Worm (Caenorhabditis elegans): ENCODE data around the gene F20D6.6.

Gene F20D6.6

ce11 chrV:8171688-8172087, 12.0 kb downstream of the F20D6.6 start:
- no peak for TF ChIP-seq ZK546.5 (tag; optimal IDR thresholded peaks at IDR 0.05)
- no peak for TF ChIP-seq unc-62 (GFP tag; optimal IDR thresholded peaks at IDR 0.05)
- no peak for TF ChIP-seq nhr-77 (tag; optimal IDR thresholded peaks at IDR 0.05)
- no peak for TF ChIP-seq elt-1 (tag; optimal IDR thresholded peaks at IDR 0.05)
- TF ChIP-seq nhr-28 (tag; optimal IDR thresholded peaks at IDR 0.05) = no peak
- TF ChIP-seq fos-1 (tag; optimal IDR thresholded peaks at IDR 0.05) = no peak
- no peak for TF ChIP-seq nhr-67 (tag; optimal IDR thresholded peaks at IDR 0.05)
- no peak for TF ChIP-seq fkh-10 (GFP tag; optimal IDR thresholded peaks at IDR 0.05)
- TF ChIP-seq lin-15B (tag; optimal IDR thresholded peaks at IDR 0.05) = no peak
- no peak for TF ChIP-seq eor-1 (tag; optimal IDR thresholded peaks at IDR 0.05)
- no peak for TF ChIP-seq lsy-12 (tag; optimal IDR thresholded peaks at IDR 0.05)
- no peak for TF ChIP-seq elt-3 (tag; optimal IDR thresholded peaks at IDR 0.05)
- no peak for TF ChIP-seq mdl-1 (tag; optimal IDR thresholded peaks at IDR 0.05)
- TF ChIP-seq sea-2 (GFP tag; optimal IDR thresholded peaks at IDR 0.05) = no peak
- no peak for TF ChIP-seq nhr-76 (tag; optimal IDR thresholded peaks at IDR 0.05)
- TF ChIP-seq ceh-82 (tag; optimal IDR thresholded peaks at IDR 0.05) = no peak

DNA sequence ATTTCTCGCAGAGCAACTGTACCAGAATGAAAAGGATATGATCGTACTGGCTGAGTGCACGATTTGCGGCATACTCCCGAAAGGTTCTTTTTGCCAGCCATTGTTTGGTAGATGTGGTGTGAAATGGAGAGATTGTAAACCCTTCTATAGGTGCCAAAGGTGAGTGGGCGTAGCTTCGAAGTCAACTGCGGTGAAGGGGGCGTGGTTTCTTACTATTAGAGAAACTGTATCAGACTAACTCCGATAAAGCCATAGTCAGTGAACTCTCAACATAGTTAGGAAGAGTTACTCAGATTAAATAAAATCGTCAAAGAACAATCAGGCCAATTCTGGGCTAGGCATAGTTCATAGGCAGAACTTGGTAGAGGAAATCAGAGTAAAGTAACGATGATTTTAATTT, 17.6 kb downstream of the F20D6.6 start, which contains the start of gene F20D6.9:
TSS of gene F20D6.9 (minus strand) at position 101 of the 400 bp plus-strand sequence.
- TF ChIP-seq snpc-4 (tag; optimal IDR thresholded peaks at IDR 0.05) = no peak

ce11 chrV:8178279-8178678, 18.6 kb downstream of the F20D6.6 start:
- TF ChIP-seq eor-1 (tag; optimal IDR thresholded peaks at IDR 0.05) (no peak), R02D3.7 (tag; optimal IDR thresholded peaks at IDR 0.05) (no peak), snpc-4 (tag; optimal IDR thresholded peaks at IDR 0.05) (no peak), nhr-77 (tag; optimal IDR thresholded peaks at IDR 0.05) (no peak), jun-1 (tag; optimal IDR thresholded peaks at IDR 0.05) (no peak), nhr-25 (tag; optimal IDR thresholded peaks at IDR 0.05) (no peak), sea-2 (GFP tag; optimal IDR thresholded peaks at IDR 0.05) (no peak), ceh-82 (tag; optimal IDR thresholded peaks at IDR 0.05) (no peak)

DNA sequence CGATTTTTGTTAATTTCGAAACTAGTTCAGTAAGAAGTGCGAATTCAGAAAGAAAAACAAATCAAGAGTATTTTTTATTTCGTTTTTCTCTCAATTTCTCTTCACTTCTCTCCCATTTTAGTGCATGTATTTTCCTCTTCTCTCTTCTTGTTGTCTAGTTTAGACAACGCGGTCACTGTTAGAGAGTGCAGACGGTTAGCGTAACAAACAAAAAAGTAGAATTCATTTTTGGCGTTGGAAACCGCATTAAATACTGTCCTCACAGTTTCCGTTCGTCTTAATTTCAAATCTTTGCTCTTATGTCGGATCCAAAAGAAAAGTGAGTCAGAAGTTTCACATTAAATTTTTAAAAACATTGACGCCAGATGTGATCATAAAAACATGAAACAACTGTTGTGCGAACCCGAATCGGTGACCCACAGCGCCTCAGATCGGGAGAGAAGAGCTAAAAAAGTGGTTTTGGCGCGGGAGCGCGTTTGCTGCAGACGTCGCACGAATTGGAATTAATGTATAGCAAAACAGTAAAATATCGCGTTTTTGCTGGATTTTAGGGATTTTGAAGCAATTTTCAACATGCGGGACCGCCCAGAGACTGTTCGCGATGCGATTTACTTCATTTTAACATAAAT, 19.3 kb downstream of the F20D6.6 start, which contains the start of gene srp-7:
TSS of gene srp-7 (plus strand) at position 213 of the 629 bp plus-strand sequence.
- TF ChIP-seq unc-39 (tag; optimal IDR thresholded peaks at IDR 0.05) (no peak), hmg-11 (tag; optimal IDR thresholded peaks at IDR 0.05) (peak; percentile 16), nhr-11 (tag; optimal IDR thresholded peaks at IDR 0.05) (no peak), pha-4 (tag; optimal IDR thresholded peaks at IDR 0.05) (peak; percentile 81), elt-2 (tag; optimal IDR thresholded peaks at IDR 0.05) (peak; percentile 21), nhr-67 (tag; optimal IDR thresholded peaks at IDR 0.05) (no peak), nhr-76 (tag; optimal IDR thresholded peaks at IDR 0.05) (no peak), nfya-1 (tag; optimal IDR thresholded peaks at IDR 0.05; ENCODE audit: insufficient read depth) (peak; percentile 41), elt-1 (tag; optimal IDR thresholded peaks at IDR 0.05) (no peak), nhr-23 (tag; optimal IDR thresholded peaks at IDR 0.05) (peak; percentile 38)

ce11 chrV:8183384-8183783, 23.7 kb downstream of the F20D6.6 start, which contains the start of gene srp-8:
srp-8 (plus strand) TSS chrV:8183684.
- TF ChIP-seq pha-4 (tag; optimal IDR thresholded peaks at IDR 0.05) = no peak
- no peak for TF ChIP-seq hmg-11 (tag; optimal IDR thresholded peaks at IDR 0.05)
- TF ChIP-seq unc-39 (tag; optimal IDR thresholded peaks at IDR 0.05) = no peak
- no peak for TF ChIP-seq mdl-1 (tag; optimal IDR thresholded peaks at IDR 0.05)
- no peak for TF ChIP-seq egl-5 (tag; optimal IDR thresholded peaks at IDR 0.05)
- TF ChIP-seq skn-1 (tag; optimal IDR thresholded peaks at IDR 0.05) = no peak
- TF ChIP-seq R02D3.7 (tag; optimal IDR thresholded peaks at IDR 0.05) = no peak
- TF ChIP-seq fkh-2 (tag; optimal IDR thresholded peaks at IDR 0.05) = no peak
- no peak for TF ChIP-seq egl-27 (tag; optimal IDR thresholded peaks at IDR 0.05)

- no peak for TF ChIP-seq pha-4 (tag; optimal IDR thresholded peaks at IDR 0.05)
- no peak for TF ChIP-seq elt-2 (tag; optimal IDR thresholded peaks at IDR 0.05)
- TF ChIP-seq ztf-4 (tag; optimal IDR thresholded peaks at IDR 0.05) = no peak
- TF ChIP-seq unc-62 (GFP tag; optimal IDR thresholded peaks at IDR 0.05) = no peak
- TF ChIP-seq hmg-11 (tag; optimal IDR thresholded peaks at IDR 0.05) = no peak
- TF ChIP-seq snpc-4 (tag; optimal IDR thresholded peaks at IDR 0.05) = no peak
- no peak for TF ChIP-seq egl-27 (tag; optimal IDR thresholded peaks at IDR 0.05)
- no peak for TF ChIP-seq ceh-16 (tag; optimal IDR thresholded peaks at IDR 0.05)
These were observed 26.0 kb downstream of the F20D6.6 start, which contains the start of gene F20D6.2 for ce11 chrV:8185737-8186136. F20D6.2 (plus strand) TSS chrV:8186037.

Measured in whole organism, L3 larva.